Worm (Caenorhabditis elegans): ENCODE data around the gene smcl-1.

Gene smcl-1

ce11 chrX:11718751-11719150 lies 25.5 kb downstream of the smcl-1 start:
- TF ChIP-seq C38D4.7 (GFP tag; optimal IDR thresholded peaks at IDR 0.05) (no peak), gmeb-2 (tag; optimal IDR thresholded peaks at IDR 0.05) (no peak), unc-86 (tag; optimal IDR thresholded peaks at IDR 0.05) (no peak), unc-3 (GFP tag; conservative IDR thresholded peaks at IDR 0.05) (no peak), unc-3 (tag; optimal IDR thresholded peaks at IDR 0.05) (no peak), ceh-22 (tag; optimal IDR thresholded peaks at IDR 0.05) (no peak), ceh-18 (tag; optimal IDR thresholded peaks at IDR 0.05) (peak; percentile 14), zip-5 (tag; optimal IDR thresholded peaks at IDR 0.05) (no peak), hlh-15 (tag; optimal IDR thresholded peaks at IDR 0.05) (no peak)

- TF ChIP-seq tbx-7 (tag; optimal IDR thresholded peaks at IDR 0.05): no peak
- no peak for TF ChIP-seq nhr-11 (tag; optimal IDR thresholded peaks at IDR 0.05)
- TF ChIP-seq unc-86 (tag; optimal IDR thresholded peaks at IDR 0.05): no peak
- TF ChIP-seq hlh-13 (GFP tag; optimal IDR thresholded peaks at IDR 0.05): no peak
- TF ChIP-seq ttx-3 (tag; optimal IDR thresholded peaks at IDR 0.05): no peak
These were observed 26.8 kb downstream of the smcl-1 start for ce11 chrX:11720058-11720457.

- TF ChIP-seq hlh-8 (tag; optimal IDR thresholded peaks at IDR 0.05) (no peak), T23F11.4 (GFP tag; optimal IDR thresholded peaks at IDR 0.05) (no peak), ceh-31 (tag; optimal IDR thresholded peaks at IDR 0.05) (peak; percentile 24), unc-42 (tag; optimal IDR thresholded peaks at IDR 0.05) (peak; percentile 91)
These were observed 30.5 kb downstream of the smcl-1 start, which contains the start of gene D1053.4 for ce11 chrX:11723781-11724201. Gene D1053.4, minus strand, starts transcription at chrX:11723800.

- TF ChIP-seq ceh-48 (tag; optimal IDR thresholded peaks at IDR 0.05): no peak
- TF ChIP-seq ztf-16 (tag; optimal IDR thresholded peaks at IDR 0.05): no peak
- no peak for TF ChIP-seq nfya-1 (tag; optimal IDR thresholded peaks at IDR 0.05)
- TF ChIP-seq ceh-45 (GFP tag; IDR thresholded peaks at IDR 0.05): no peak
- no peak for TF ChIP-seq tbx-7 (tag; optimal IDR thresholded peaks at IDR 0.05)
These were observed 32.4 kb downstream of the smcl-1 start for ce11 chrX:11725646-11726045.

- TF ChIP-seq F13H6.1 (tag; optimal IDR thresholded peaks at IDR 0.05) (no peak), pqm-1 (tag; optimal IDR thresholded peaks at IDR 0.05) (no peak), elt-2 (tag; optimal IDR thresholded peaks at IDR 0.05) (no peak), madf-2 (tag; optimal IDR thresholded peaks at IDR 0.05) (no peak), ceh-2 (tag; optimal IDR thresholded peaks at IDR 0.05) (no peak), ceh-31 (tag; optimal IDR thresholded peaks at IDR 0.05) (no peak), ceh-45 (GFP tag; IDR thresholded peaks at IDR 0.05) (no peak), unc-86 (tag; optimal IDR thresholded peaks at IDR 0.05) (no peak), che-1 (tag; optimal IDR thresholded peaks at IDR 0.05) (no peak), pros-1 (tag; optimal IDR thresholded peaks at IDR 0.05) (no peak), hlh-13 (GFP tag; optimal IDR thresholded peaks at IDR 0.05) (no peak), lin-11 (tag; optimal IDR thresholded peaks at IDR 0.05) (no peak), K09A11.1 (tag; optimal IDR thresholded peaks at IDR 0.05; ENCODE audit: insufficient read depth) (no peak), dmd-4 (tag; optimal IDR thresholded peaks at IDR 0.05; ENCODE audit: borderline replicate concordance) (no peak), npax-4 (tag; optimal IDR thresholded peaks at IDR 0.05) (no peak), tbx-7 (tag; optimal IDR thresholded peaks at IDR 0.05) (no peak), zip-5 (tag; optimal IDR thresholded peaks at IDR 0.05) (no peak), ceh-9 (tag; optimal IDR thresholded peaks at IDR 0.05) (no peak), ahr-1 (tag; optimal IDR thresholded peaks at IDR 0.05) (no peak)
These were observed 33.2 kb downstream of the smcl-1 start for ce11 chrX:11726450-11726849.

ce11 chrX:11727761-11728160 lies 34.5 kb downstream of the smcl-1 start, which contains the start of the genes gst-42 and D1053.2:
Gene gst-42, minus strand, starts transcription at chrX:11727936.
Gene D1053.2, plus strand, starts transcription at chrX:11728151.
- TF ChIP-seq pha-2 (tag; optimal IDR thresholded peaks at IDR 0.05) (no peak), unc-3 (GFP tag; conservative IDR thresholded peaks at IDR 0.05) (no peak), unc-3 (tag; optimal IDR thresholded peaks at IDR 0.05) (no peak), ahr-1 (tag; optimal IDR thresholded peaks at IDR 0.05) (no peak), unc-86 (tag; optimal IDR thresholded peaks at IDR 0.05) (no peak), gmeb-2 (tag; optimal IDR thresholded peaks at IDR 0.05) (no peak), pat-9 (tag; optimal IDR thresholded peaks at IDR 0.05) (no peak), ztf-16 (tag; optimal IDR thresholded peaks at IDR 0.05) (no peak), C08G9.2 (tag; optimal IDR thresholded peaks at IDR 0.05) (no peak), che-1 (tag; optimal IDR thresholded peaks at IDR 0.05) (no peak), pros-1 (tag; optimal IDR thresholded peaks at IDR 0.05) (no peak), ref-2 (tag; optimal IDR thresholded peaks at IDR 0.05) (no peak), elt-2 (tag; optimal IDR thresholded peaks at IDR 0.05) (peak; percentile 72), hlh-30 (tag; optimal IDR thresholded peaks at IDR 0.05; ENCODE audit: insufficient read depth) (peak; percentile 4), F13H6.1 (tag; optimal IDR thresholded peaks at IDR 0.05) (no peak), ceh-48 (tag; optimal IDR thresholded peaks at IDR 0.05) (no peak), hlh-13 (GFP tag; optimal IDR thresholded peaks at IDR 0.05) (no peak), ets-4 (tag; optimal IDR thresholded peaks at IDR 0.05) (no peak), pax-1 (tag; optimal IDR thresholded peaks at IDR 0.05) (no peak)

Data from whole organism, late embryonic.